Fruit fly (Drosophila melanogaster): ENCODE results near the gene Rrp46.

Gene Rrp46

dm6 chr3R:10394368-10394770, 18.7 kb upstream of the Rrp46 start:
- TF ChIP-seq CG8319 (GFP tag; optimal IDR thresholded peaks at IDR 0.05), result no peak
- TF ChIP-seq vri (GFP tag; optimal IDR thresholded peaks at IDR 0.05), result peak; percentile 50
- no peak for TF ChIP-seq Sox102F (GFP tag; optimal IDR thresholded peaks at IDR 0.05)

- TF ChIP-seq lz (GFP tag; optimal IDR thresholded peaks at IDR 0.05) (no peak), Eip78C (GFP tag) (no peak), CG10631 (GFP tag; optimal IDR thresholded peaks at IDR 0.05) (no peak), Smox (GFP tag; optimal IDR thresholded peaks at IDR 0.05) (no peak), dsx (GFP tag; optimal IDR thresholded peaks at IDR 0.05; ENCODE audit: poor library complexity, severe bottlenecking) (no peak), CG11294 (GFP tag; IDR thresholded peaks at IDR 0.05) (no peak), CG3032 (tag; optimal IDR thresholded peaks at IDR 0.05) (no peak), Blimp-1 (GFP tag; optimal IDR thresholded peaks at IDR 0.05) (no peak), CG3919 (GFP tag; optimal IDR thresholded peaks at IDR 0.05) (no peak), Eip75B (GFP tag; optimal IDR thresholded peaks at IDR 0.05) (no peak), CG31627 (GFP tag; optimal IDR thresholded peaks at IDR 0.05) (no peak), Hr4 (GFP tag; optimal IDR thresholded peaks at IDR 0.05) (no peak)
Measured at dm6 chr3R:10395233-10395815, 17.8 kb upstream of the Rrp46 start.

dm6 chr3R:10400732-10401131, 12.4 kb upstream of the Rrp46 start, which contains the start of gene mthl11:
Gene mthl11, plus strand, starts transcription at chr3R:10401032.
- no peak for TF ChIP-seq Sox14 (GFP tag; optimal IDR thresholded peaks at IDR 0.05)
- no peak for TF ChIP-seq CG16779 (tag; optimal IDR thresholded peaks at IDR 0.05)
- no peak for TF ChIP-seq OdsH (GFP tag; optimal IDR thresholded peaks at IDR 0.05)
- no peak for TF ChIP-seq CG15336 (GFP tag; IDR thresholded peaks at IDR 0.05)
- TF ChIP-seq Hr4 (GFP tag; optimal IDR thresholded peaks at IDR 0.05), result no peak
- no peak for TF ChIP-seq CG11294 (GFP tag; IDR thresholded peaks at IDR 0.05)
- no peak for TF ChIP-seq fkh (GFP tag; optimal IDR thresholded peaks at IDR 0.05)
- TF ChIP-seq Blimp-1 (GFP tag; optimal IDR thresholded peaks at IDR 0.05), result no peak

DNA sequence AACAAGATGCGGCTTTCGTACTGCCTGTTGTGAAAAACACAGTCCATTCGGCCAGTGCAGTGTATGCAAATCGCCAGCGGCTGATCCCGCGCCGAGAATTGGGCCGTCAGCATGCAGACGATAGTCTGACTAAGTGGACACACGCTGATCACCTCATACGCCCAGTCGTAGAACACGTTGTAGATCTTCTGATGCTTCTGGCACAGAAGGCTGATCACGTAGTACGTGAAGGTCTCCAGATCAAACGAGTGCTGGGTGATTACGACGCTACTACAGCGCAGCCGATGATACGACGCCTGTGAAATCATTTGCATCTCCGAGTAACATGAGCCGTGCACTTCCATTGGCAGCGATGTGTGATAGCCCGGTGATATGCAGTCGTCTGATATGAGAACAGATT, 9.2 kb upstream of the Rrp46 start:
- TF ChIP-seq Sox14 (GFP tag; optimal IDR thresholded peaks at IDR 0.05) (no peak), svp (GFP tag) (peak; percentile 97), spab (GFP tag; optimal IDR thresholded peaks at IDR 0.05) (no peak), esn (GFP tag; optimal IDR thresholded peaks at IDR 0.05) (no peak), CG3032 (tag; optimal IDR thresholded peaks at IDR 0.05) (no peak), CG32006 (GFP tag; optimal IDR thresholded peaks at IDR 0.05) (no peak), fd85E (GFP tag; optimal IDR thresholded peaks at IDR 0.05) (no peak), Blimp-1 (GFP tag; optimal IDR thresholded peaks at IDR 0.05) (no peak)

DNA sequence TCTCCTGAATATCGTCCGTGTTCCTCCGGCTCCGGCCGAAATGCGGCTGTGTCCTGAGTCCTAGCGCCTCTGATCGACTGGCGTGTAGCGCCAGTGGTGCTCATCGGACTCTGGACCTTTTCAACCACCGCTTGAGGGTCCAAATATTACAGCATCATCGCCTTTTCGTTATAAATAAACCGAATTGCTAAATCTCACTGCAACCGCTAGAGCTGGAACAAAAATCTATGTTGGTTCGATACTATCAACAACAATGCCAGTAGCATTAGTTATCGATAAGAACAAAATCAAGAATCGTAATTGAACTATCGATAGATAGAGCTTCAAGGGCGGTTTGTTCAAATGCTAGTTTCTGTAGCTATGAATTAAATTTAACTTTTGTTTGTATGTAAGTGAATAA, 6.0 kb upstream of the Rrp46 start, which contains the start of gene CG6325:
CG6325 (minus strand) TSS at position 220 of the 400 bp plus-strand sequence.
- TF ChIP-seq CG4318 (GFP tag; optimal IDR thresholded peaks at IDR 0.05) (no peak), lz (GFP tag; optimal IDR thresholded peaks at IDR 0.05) (peak; percentile 24), Ets96B (tag; optimal IDR thresholded peaks at IDR 0.05) (no peak), esn (GFP tag; optimal IDR thresholded peaks at IDR 0.05) (peak; percentile 43)

dm6 chr3R:10407658-10408057, 5.4 kb upstream of the Rrp46 start:
- TF ChIP-seq CG3032 (tag; optimal IDR thresholded peaks at IDR 0.05) (no peak), dsx (GFP tag; optimal IDR thresholded peaks at IDR 0.05; ENCODE audit: poor library complexity, severe bottlenecking) (no peak), CG6276 (GFP tag; optimal IDR thresholded peaks at IDR 0.05) (no peak), Hr39 (GFP tag; optimal IDR thresholded peaks at IDR 0.05) (no peak), Smox (GFP tag; optimal IDR thresholded peaks at IDR 0.05) (no peak)

Data from whole organism, prepupa.